Worm (Caenorhabditis elegans) whole organism, young adult: ENCODE measurements around the gene Y19D2B.2.

ENCODE experiments used
- B0261.1 ChIP-seq: sonication (generic microtip); optimal IDR thresholded peaks from 2 replicates; lab custom pipeline; 2016; ENCODE audit warnings: mild to moderate bottlenecking, missing genetic modification characterization, moderate library complexity, missing compliant biosample characterization
- F23B12.7 ChIP-seq: sonication (generic microtip); optimal IDR thresholded peaks from 2 replicates; lab custom pipeline; 2017; ENCODE audit warnings: missing genetic modification characterization, mild to moderate bottlenecking, missing compliant biosample characterization, antibody characterized with exemption, moderate library complexity; ENCODE audit not compliant: insufficient read depth
- F37B4.10 ChIP-seq: fragments of 200-800 bp; sonication (Bioruptor generic); IDR thresholded peaks from 2 replicates; pipeline ENCODE4 v1.3.6; 2022; ENCODE audit warnings: missing genetic modification characterization, missing compliant biosample characterization
- F39B2.1 ChIP-seq: fragments of 200-800 bp; sonication (Bioruptor generic); IDR thresholded peaks from 2 replicates; pipeline ENCODE4 v1.3.6; 2022; ENCODE audit warnings: missing genetic modification reagents, missing genetic modification characterization, missing compliant biosample characterization
- Y53F4B.3 ChIP-seq: fragments of 200-800 bp; sonication (Bioruptor generic); IDR thresholded peaks from 2 replicates; pipeline ENCODE4 v1.3.6; 2022; ENCODE audit warnings: missing genetic modification reagents, missing genetic modification characterization, missing compliant biosample characterization
- Y56A3A.18 ChIP-seq: fragments of 200-800 bp; sonication (Bioruptor generic); IDR thresholded peaks from 2 replicates; pipeline ENCODE4 v1.3.6; 2022; ENCODE audit warnings: missing genetic modification reagents, missing genetic modification characterization, missing compliant biosample characterization
- Y79H2A.3 ChIP-seq: fragments of 200-800 bp; sonication (Bioruptor generic); conservative IDR thresholded peaks from 2 replicates; pipeline ENCODE4 v1.3.6; 2022; ENCODE audit warnings: missing genetic modification reagents, missing genetic modification characterization, missing compliant biosample characterization
- Y95B8A.8 ChIP-seq: fragments of 200-800 bp; sonication (Bioruptor generic); IDR thresholded peaks from 2 replicates; pipeline ENCODE4 v1.3.6; 2022; ENCODE audit warnings: missing genetic modification reagents, missing genetic modification characterization, missing compliant biosample characterization
- aptf-3 ChIP-seq: fragments of 200-800 bp; sonication (Bioruptor generic); IDR thresholded peaks from 2 replicates; pipeline ENCODE4 v1.3.6; 2022; ENCODE audit warnings: missing genetic modification characterization, missing compliant biosample characterization
- atf-7 ChIP-seq: sonication (generic microtip); optimal IDR thresholded peaks from 2 replicates; lab custom pipeline; 2017; ENCODE audit warnings: mild to moderate bottlenecking, missing genetic modification characterization, missing compliant biosample characterization
- attf-3 ChIP-seq: fragments of 200-800 bp; sonication (Bioruptor generic); conservative IDR thresholded peaks from 2 replicates; pipeline ENCODE4 v1.3.6; 2022; ENCODE audit warnings: missing genetic modification reagents, missing genetic modification characterization, missing compliant biosample characterization
- ccch-3 ChIP-seq: fragments of 200-800 bp; sonication (Bioruptor generic); optimal IDR thresholded peaks from 2 replicates; lab custom pipeline; 2018; ENCODE audit warnings: mild to moderate bottlenecking, missing genetic modification characterization, missing compliant biosample characterization
- cebp-2 ChIP-seq: fragments of 200-800 bp; sonication (Bioruptor generic); IDR thresholded peaks from 2 replicates; pipeline ENCODE4 v1.3.6; 2022; ENCODE audit warnings: missing genetic modification characterization, missing compliant biosample characterization
- ceh-91 ChIP-seq: fragments of 200-800 bp; sonication (Bioruptor generic); IDR thresholded peaks from 2 replicates; pipeline ENCODE4 v1.3.6; 2022; ENCODE audit warnings: missing genetic modification reagents, missing genetic modification characterization, missing compliant biosample characterization
- die-1 ChIP-seq: sonication (generic microtip); optimal IDR thresholded peaks from 2 replicates; lab custom pipeline; 2016; ENCODE audit warnings: missing genotype, mild to moderate bottlenecking, missing genetic modification characterization, missing compliant biosample characterization
- dpff-1 ChIP-seq: sonication (generic microtip); optimal IDR thresholded peaks from 2 replicates; lab custom pipeline; 2017; ENCODE audit warnings: mild to moderate bottlenecking, missing genetic modification characterization, missing compliant biosample characterization
- dpl-1 ChIP-seq: fragments of 150-350 bp; optimal IDR thresholded peaks from 2 replicates; lab custom pipeline; 2014; ENCODE audit warnings: missing biosample characterization, missing genetic modification reagents, missing genetic modification characterization
- egrh-3 ChIP-seq: fragments of 200-800 bp; sonication (Bioruptor generic); IDR thresholded peaks from 2 replicates; pipeline ENCODE4 v1.3.6; 2022; ENCODE audit warnings: missing genetic modification reagents, missing genetic modification characterization, missing compliant biosample characterization
- ekl-4 ChIP-seq: fragments of 200-800 bp; sonication (Bioruptor generic); IDR thresholded peaks from 2 replicates; pipeline ENCODE4 v1.3.6; 2022; ENCODE audit warnings: missing genetic modification reagents, missing genetic modification characterization, missing compliant biosample characterization
- fkh-3 ChIP-seq: sonication (generic microtip); optimal IDR thresholded peaks from 2 replicates; lab custom pipeline; 2016; ENCODE audit warnings: mild to moderate bottlenecking, missing genetic modification characterization, missing compliant biosample characterization
- hlh-12 ChIP-seq: sonication (generic microtip); optimal IDR thresholded peaks from 2 replicates; lab custom pipeline; 2016; ENCODE audit warnings: missing genetic modification characterization, missing compliant biosample characterization
- hlh-26 ChIP-seq: fragments of 200-800 bp; sonication (Bioruptor generic); conservative IDR thresholded peaks from 2 replicates; pipeline ENCODE4 v1.3.6; 2022; ENCODE audit warnings: missing genetic modification reagents, missing genetic modification characterization, missing compliant biosample characterization
- hmg-1.2 ChIP-seq: fragments of 200-800 bp; sonication (Bioruptor generic); IDR thresholded peaks from 2 replicates; pipeline ENCODE4 v1.3.6; 2022; ENCODE audit warnings: missing genetic modification reagents, missing genetic modification characterization, missing compliant biosample characterization
- hrde-1 ChIP-seq: sonication (generic microtip); optimal IDR thresholded peaks from 2 replicates; lab custom pipeline; 2016; ENCODE audit warnings: missing genetic modification characterization, mild to moderate bottlenecking, missing compliant biosample characterization, moderate library complexity, missing genotype, missing genetic modification reagents, borderline replicate concordance
- hsf-1 ChIP-seq: fragments of 200-800 bp; sonication (Bioruptor generic); IDR thresholded peaks from 2 replicates; pipeline ENCODE4 v1.3.6; 2022; ENCODE audit warnings: missing genetic modification reagents, missing genetic modification characterization, missing compliant biosample characterization
- lin-26 ChIP-seq: fragments of 200-800 bp; sonication (Bioruptor generic); IDR thresholded peaks from 2 replicates; pipeline ENCODE4 v1.3.6; 2022; ENCODE audit warnings: missing genetic modification reagents, missing genetic modification characterization, missing compliant biosample characterization
- lin-54 ChIP-seq: fragments of 200-800 bp; sonication (Bioruptor generic); optimal IDR thresholded peaks from 2 replicates; lab custom pipeline; 2018; ENCODE audit warnings: mild to moderate bottlenecking, missing genetic modification characterization, missing compliant biosample characterization
- lsl-1 ChIP-seq: fragments of 200-800 bp; sonication (Bioruptor generic); optimal IDR thresholded peaks from 2 replicates; lab custom pipeline; 2018; ENCODE audit warnings: mild to moderate bottlenecking, missing genetic modification characterization, moderate library complexity, missing compliant biosample characterization
- lsy-27 ChIP-seq: sonication (generic microtip); optimal IDR thresholded peaks from 2 replicates; lab custom pipeline; 2017; ENCODE audit warnings: missing genetic modification characterization, mild to moderate bottlenecking, missing compliant biosample characterization, antibody characterized with exemption, missing genotype, borderline replicate concordance; ENCODE audit not compliant: insufficient read depth
- madf-6 ChIP-seq: fragments of 200-800 bp; sonication (Bioruptor generic); IDR thresholded peaks from 2 replicates; pipeline ENCODE4 v1.3.6; 2022; ENCODE audit warnings: missing genetic modification reagents, missing genetic modification characterization, missing compliant biosample characterization
- mcd-1 ChIP-seq: fragments of 200-800 bp; sonication (Bioruptor generic); IDR thresholded peaks from 2 replicates; pipeline ENCODE4 v1.3.6; 2022; ENCODE audit warnings: missing genetic modification reagents, missing genetic modification characterization, missing compliant biosample characterization
- mxl-1 ChIP-seq: sonication (generic microtip); optimal IDR thresholded peaks from 2 replicates; lab custom pipeline; 2016; ENCODE audit warnings: missing genetic modification characterization, missing compliant biosample characterization
- nfya-1 ChIP-seq: sonication (generic microtip); optimal IDR thresholded peaks from 2 replicates; lab custom pipeline; 2017; ENCODE audit warnings: antibody characterized with exemption, missing compliant biosample characterization, missing genetic modification characterization, borderline replicate concordance; ENCODE audit not compliant: insufficient read depth
- nhr-80 ChIP-seq: sonication (generic microtip); optimal IDR thresholded peaks from 2 replicates; lab custom pipeline; 2016; ENCODE audit warnings: missing genetic modification characterization, missing compliant biosample characterization
- nhr-90 ChIP-seq: sonication (generic microtip); optimal IDR thresholded peaks from 2 replicates; lab custom pipeline; 2016; ENCODE audit warnings: missing genotype, mild to moderate bottlenecking, missing genetic modification characterization, missing compliant biosample characterization
- rec-8 ChIP-seq, 2 experiments: sonication (generic microtip); optimal IDR thresholded peaks; 2 replicates each; lab custom pipeline; 2016; ENCODE audit warnings: mild to moderate bottlenecking in 2 of 2, missing genetic modification characterization in 2 of 2, missing genetic modification reagents in 2 of 2, missing genotype in 2 of 2, missing biosample characterization in 1 of 2, missing compliant biosample characterization in 1 of 2, moderate library complexity in 1 of 2
- repo-1 ChIP-seq: sonication (generic microtip); optimal IDR thresholded peaks from 2 replicates; lab custom pipeline; 2017; ENCODE audit warnings: mild to moderate bottlenecking, missing genetic modification characterization, missing compliant biosample characterization
- snpc-1.3 ChIP-seq: sonication (generic microtip); optimal IDR thresholded peaks from 2 replicates; lab custom pipeline; 2017; ENCODE audit warnings: missing genetic modification characterization, mild to moderate bottlenecking, missing compliant biosample characterization, antibody characterized with exemption, moderate library complexity, missing genotype, missing genetic modification reagents; ENCODE audit not compliant: insufficient read depth
- somi-1 ChIP-seq: fragments of 200-800 bp; sonication (Bioruptor generic); optimal IDR thresholded peaks from 2 replicates; lab custom pipeline; 2018; ENCODE audit warnings: mild to moderate bottlenecking, missing genetic modification characterization, missing compliant biosample characterization
- tbp1 ChIP-seq: fragments of 200-800 bp; sonication (Bioruptor generic); optimal IDR thresholded peaks from 2 replicates; lab custom pipeline; 2018; ENCODE audit warnings: mild to moderate bottlenecking, missing genetic modification characterization, missing compliant biosample characterization
- zfh-2 ChIP-seq: fragments of 200-800 bp; sonication (Bioruptor generic); conservative IDR thresholded peaks from 2 replicates; pipeline ENCODE4 v1.3.6; 2022; ENCODE audit warnings: missing genetic modification reagents, missing genetic modification characterization, missing compliant biosample characterization
- ztf-26 ChIP-seq: sonication (generic microtip); optimal IDR thresholded peaks from 2 replicates; lab custom pipeline; 2017; ENCODE audit warnings: missing genetic modification characterization, missing compliant biosample characterization
- ztf-6 ChIP-seq: fragments of 200-800 bp; sonication (Bioruptor generic); IDR thresholded peaks from 2 replicates; pipeline ENCODE4 v1.3.6; 2022; ENCODE audit warnings: missing genetic modification reagents, missing genetic modification characterization, missing compliant biosample characterization

Gene Y19D2B.2

DNA sequence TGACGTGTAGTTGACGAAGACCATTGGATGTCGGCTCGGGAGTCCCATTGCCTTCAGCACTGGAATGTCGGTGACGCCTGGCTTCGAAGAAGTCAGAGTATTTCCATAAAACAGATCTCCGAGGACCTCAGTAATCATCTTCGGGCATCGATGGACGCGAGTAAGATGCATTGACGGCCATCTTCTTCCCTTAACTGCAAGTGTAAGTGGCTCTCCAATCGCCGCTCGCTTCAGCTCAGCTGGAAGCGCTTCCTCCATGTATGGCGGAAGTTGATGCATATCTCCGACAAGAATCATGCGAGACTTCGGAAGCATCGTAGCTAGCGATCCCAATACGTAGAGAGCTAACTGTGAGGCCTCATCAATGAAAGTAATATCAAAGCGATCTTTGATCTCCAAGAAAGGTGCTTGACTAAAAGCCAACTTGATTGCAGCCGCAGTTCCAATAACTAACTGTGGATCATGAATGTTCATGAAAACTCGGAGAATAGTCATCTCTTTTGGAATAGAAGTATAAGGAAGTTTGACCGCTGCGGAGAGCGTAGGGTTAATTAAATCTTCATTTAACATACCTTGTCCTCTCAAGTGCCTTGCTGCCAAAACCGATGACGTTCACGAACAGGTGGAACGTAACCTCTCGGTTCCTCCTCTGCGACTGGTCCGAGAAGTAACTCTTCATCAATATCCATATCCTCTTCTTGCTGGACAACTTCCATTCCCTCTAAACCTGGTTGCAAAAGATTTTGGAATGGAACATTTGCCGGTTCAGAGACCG lies 10.1 kb downstream of the Y19D2B.2 start (continued):
- TF ChIP-seq hlh-26 (GFP tag; lab: Robert Waterston, UW) (no peak), dpff-1 (tag; lab: Kevin White, UChicago) (peak; percentile 56), madf-6 (GFP tag; lab: Robert Waterston, UW) (peak; percentile 70), hsf-1 (no peak; the same call in none of the 2 replicates), lsy-27 (tag; lab: Kevin White, UChicago) (no peak), ekl-4 (GFP tag; lab: Robert Waterston, UW) (peak; percentile 49; the same call in 1 of the 2 replicates), aptf-3 (GFP tag; lab: Robert Waterston, UW) (no peak), lin-54 (GFP tag; lab: Kevin White, UChicago) (peak; percentile 22), Y95B8A.8 (GFP tag; lab: Robert Waterston, UW) (0 out of 2 replicates have a peak, but pooled peaks have one; percentile 3), Y79H2A.3 (peak; percentile 19), B0261.1 (tag; lab: Kevin White, UChicago) (no peak), nhr-90 (no peak), egrh-3 (GFP tag; lab: Robert Waterston, UW) (no peak), lin-26 (peak; percentile 65; the same call in 1 of the 2 replicates), hrde-1 (tag; lab: Kevin White, UChicago) (no peak), dpl-1 (no peak), ccch-3 (GFP tag; lab: Kevin White, UChicago) (no peak), ztf-26 (tag; lab: Kevin White, UChicago) (no peak), F37B4.10 (GFP tag; lab: Robert Waterston, UW) (0 out of 2 replicates have a peak, but pooled peaks have one; percentile 12), lsl-1 (peak; percentile 26)

DNA sequence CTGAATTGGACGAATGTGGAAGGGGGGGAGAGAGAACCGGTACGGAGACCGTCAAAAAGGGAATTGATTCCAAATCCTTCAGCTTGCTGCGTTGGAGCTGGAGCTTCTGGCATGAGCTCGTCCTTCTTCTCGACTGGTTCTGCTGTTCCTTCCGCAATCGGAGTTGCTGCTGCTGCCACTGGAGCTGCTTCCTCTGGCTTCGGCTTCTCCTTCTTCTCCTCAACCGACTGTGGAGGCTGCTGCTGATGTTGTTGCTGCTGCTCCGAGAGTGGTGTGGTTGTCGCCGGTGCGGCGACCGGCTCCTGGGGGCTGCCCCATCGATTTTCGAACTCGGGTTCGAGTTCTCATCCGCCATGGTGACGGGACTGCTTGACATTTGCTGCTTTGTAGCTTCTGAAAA lies 10.7 kb downstream of the Y19D2B.2 start, which contains the start of gene R03D7.2:
TSS of gene R03D7.2 (minus strand) at position 399 of the 400 bp plus-strand sequence.
- TF ChIP-seq Y95B8A.8 (GFP tag; lab: Robert Waterston, UW) (0 out of 2 replicates have a peak, but pooled peaks have one; percentile 3), nfya-1 (tag; lab: Kevin White, UChicago) (no peak), attf-3 (no peak), hlh-12 (tag; lab: Kevin White, UChicago) (no peak), snpc-1.3 (tag; lab: Kevin White, UChicago) (no peak), F37B4.10 (GFP tag; lab: Robert Waterston, UW) (no peak), cebp-2 (GFP tag; lab: Robert Waterston, UW) (0 out of 2 replicates have a peak, but pooled peaks have one; percentile 48), somi-1 (GFP tag; lab: Kevin White, UChicago) (no peak), Y53F4B.3 (0 out of 2 replicates have a peak, but pooled peaks have one; percentile 1), zfh-2 (GFP tag; lab: Robert Waterston, UW) (peak; percentile 92), ztf-6 (GFP tag; lab: Robert Waterston, UW) (no peak), egrh-3 (GFP tag; lab: Robert Waterston, UW) (peak; percentile 95), die-1 (tag; lab: Kevin White, UChicago) (no peak), hmg-1.2 (GFP tag; lab: Robert Waterston, UW) (0 out of 2 replicates have a peak, but pooled peaks have one; percentile 3), F23B12.7 (tag; lab: Kevin White, UChicago) (no peak)
- TF ChIP-seq, all 124 proteins: peak for 6

DNA sequence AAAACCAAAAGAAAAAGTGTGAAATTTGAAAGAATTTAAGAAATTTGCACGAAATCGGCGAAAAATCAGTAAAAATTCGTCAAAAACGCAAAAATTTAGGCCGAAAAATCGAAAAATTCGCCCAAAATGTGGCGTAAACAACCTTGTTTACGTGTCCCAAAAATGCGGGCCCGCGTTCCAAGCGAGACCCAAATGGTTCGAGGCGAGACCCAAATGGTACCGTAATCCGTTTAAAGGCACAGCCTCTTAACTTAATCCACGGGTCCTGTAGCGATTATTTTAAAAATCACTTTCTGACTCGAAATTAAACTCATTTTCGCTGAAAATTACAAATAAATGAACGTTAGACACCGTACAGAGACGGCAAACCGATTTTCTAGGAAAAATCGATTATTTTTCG lies 11.3 kb downstream of the Y19D2B.2 start:
- TF ChIP-seq atf-7: no peak
- peak; percentile 72 for TF ChIP-seq mcd-1 (GFP tag; lab: Robert Waterston, UW)
- no peak for TF ChIP-seq fkh-3 (tag; lab: Kevin White, UChicago)
- TF ChIP-seq ccch-3 (GFP tag; lab: Kevin White, UChicago): no peak
- peak; percentile 41 for TF ChIP-seq tbp1
- TF ChIP-seq rec-8 (tag; optimal IDR thresholded peaks at IDR 0.05; lab: Kevin White, UChicago): no peak
- TF ChIP-seq F23B12.7 (tag; lab: Kevin White, UChicago): no peak
- TF ChIP-seq F37B4.10 (GFP tag; lab: Robert Waterston, UW): no peak
- TF ChIP-seq mxl-1 (tag; lab: Kevin White, UChicago): no peak
- TF ChIP-seq repo-1 (tag; lab: Kevin White, UChicago): no peak
- TF ChIP-seq Y56A3A.18 (GFP tag; lab: Robert Waterston, UW): no peak
- 0 out of 2 replicates have a peak, but pooled peaks have one; percentile 44 for TF ChIP-seq attf-3
- no peak for TF ChIP-seq F39B2.1 (GFP tag; lab: Robert Waterston, UW)
- no peak for TF ChIP-seq nhr-80
- peak; percentile 92 for TF ChIP-seq ceh-91 (GFP tag; lab: Robert Waterston, UW)
